Worm (Caenorhabditis elegans) whole organism, L2 larva: ENCODE results near the gene F32D8.4.

Experiments
- alr-1 ChIP-seq: fragments of 150-350 bp; optimal IDR thresholded peaks from 2 replicates; lab custom pipeline; 2014; ENCODE audit warnings: missing biosample characterization, missing genetic modification characterization
- aly-2 ChIP-seq: fragments of 150-350 bp; optimal IDR thresholded peaks from 2 replicates; lab custom pipeline; 2014; ENCODE audit warnings: missing biosample characterization, missing genetic modification characterization
- egl-27 ChIP-seq: sonication (generic microtip); optimal IDR thresholded peaks from 3 replicates; lab custom pipeline; 2017; ENCODE audit warnings: missing biosample characterization, missing genetic modification reagents, missing genetic modification characterization
- lin-39 ChIP-seq: fragments of 150-350 bp; optimal IDR thresholded peaks from 2 replicates; lab custom pipeline; 2014; ENCODE audit warnings: missing biosample characterization, missing genetic modification reagents, missing genetic modification characterization
- mab-5 ChIP-seq: fragments of 150-350 bp; optimal IDR thresholded peaks from 2 replicates; lab custom pipeline; 2014; ENCODE audit warnings: missing biosample characterization, missing genetic modification characterization
- mdl-1 ChIP-seq, 2 experiments: fragments of 150-350 bp in 1 of 2; sonication (generic microtip) in 1 of 2; optimal IDR thresholded peaks; 2 replicates each; lab custom pipeline; 2017; ENCODE audit warnings: missing biosample characterization in 2 of 2, missing genetic modification characterization in 2 of 2
- nhr-11 ChIP-seq: fragments of 150-350 bp; optimal IDR thresholded peaks from 2 replicates; lab custom pipeline; 2014; ENCODE audit warnings: missing biosample characterization, missing genetic modification characterization
- nhr-237 ChIP-seq: fragments of 150-350 bp; optimal IDR thresholded peaks from 2 replicates; lab custom pipeline; 2014; ENCODE audit warnings: missing biosample characterization, missing genetic modification characterization
- peb-1 ChIP-seq: fragments of 150-350 bp; optimal IDR thresholded peaks from 2 replicates; lab custom pipeline; 2014; ENCODE audit warnings: missing biosample characterization, missing genetic modification characterization
- unc-39 ChIP-seq: fragments of 150-350 bp; optimal IDR thresholded peaks from 2 replicates; lab custom pipeline; 2014; ENCODE audit warnings: missing biosample characterization, missing genetic modification characterization
- unc-55 ChIP-seq: fragments of 150-350 bp; sonication (generic microtip); optimal IDR thresholded peaks from 3 replicates; lab custom pipeline; 2014; ENCODE audit warnings: missing biosample characterization, missing genetic modification reagents, missing genetic modification characterization
- unc-62 ChIP-seq: fragments of 150-350 bp; optimal IDR thresholded peaks from 2 replicates; lab custom pipeline; 2014; ENCODE audit warnings: missing biosample characterization, missing genetic modification reagents, missing genetic modification characterization

DNA sequence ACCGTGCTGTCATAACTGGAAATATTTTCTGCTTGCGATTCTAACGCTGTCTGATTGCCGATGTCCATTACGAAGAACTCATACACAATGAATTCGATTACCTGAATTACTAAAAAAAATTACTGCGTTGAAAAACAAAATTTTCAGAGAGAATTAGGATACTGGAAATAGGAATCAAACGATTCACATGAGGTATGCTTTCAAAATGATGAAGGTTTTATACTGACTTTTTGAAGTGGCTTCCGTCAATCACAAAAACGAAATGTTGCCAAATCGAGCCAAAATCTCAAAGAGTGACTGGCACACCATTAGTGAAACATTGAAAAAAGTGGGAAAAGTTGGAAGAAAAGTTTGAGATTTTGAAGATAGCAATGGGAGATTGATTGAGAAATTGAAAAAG, 15.7 kb upstream of the F32D8.4 start, which contains the start of gene zzz-1:
- TF ChIP-seq unc-62, result no peak
- TF ChIP-seq nhr-237, result no peak
- no peak for TF ChIP-seq alr-1 (tag; lab: Kevin White, UChicago)
- TF ChIP-seq mdl-1 (tag; optimal IDR thresholded peaks at IDR 0.05; lab: Kevin White, UChicago), result no peak
- no peak for TF ChIP-seq aly-2 (tag; lab: Kevin White, UChicago)
- TF ChIP-seq unc-39 (tag; lab: Kevin White, UChicago), result no peak
- TF ChIP-seq egl-27 (tag; lab: Kevin White, UChicago), result no peak
- TF ChIP-seq nhr-11, result no peak
- no peak for TF ChIP-seq mab-5
- TF ChIP-seq unc-55 (GFP tag; lab: Kevin White, UChicago), result no peak
- no peak for TF ChIP-seq peb-1 (tag; lab: Kevin White, UChicago)
- no peak for TF ChIP-seq lin-39
